Fruit fly (Drosophila melanogaster): ENCODE data around the gene Ir7f.
A peak's percentile ranks its signal among the peaks of the same experiment; 100 is the strongest.

Gene Ir7f

dm6 chrX:7920081-7920688, 36.4 kb upstream of the Ir7f start, which contains the start of the genes hdm and Ykt6 (continued):
- peak; percentile 82 for TF ChIP-seq Eip78C (GFP tag)
- TF ChIP-seq salr (GFP tag; optimal IDR thresholded peaks at IDR 0.05): no peak
- TF ChIP-seq CG8632 (GFP tag; optimal IDR thresholded peaks at IDR 0.05): no peak
- peak; percentile 80 for TF ChIP-seq esn (GFP tag; optimal IDR thresholded peaks at IDR 0.05)
- peak; percentile 45; the same call in 1 of the 2 replicates for TF ChIP-seq CG11294 (GFP tag; IDR thresholded peaks at IDR 0.05)
- no peak for TF ChIP-seq CG8119 (GFP tag; IDR thresholded peaks at IDR 0.05)
- TF ChIP-seq fkh (GFP tag; optimal IDR thresholded peaks at IDR 0.05): peak; percentile 77
- TF ChIP-seq CG9139 (GFP tag; optimal IDR thresholded peaks at IDR 0.05): no peak
- peak; percentile 55 for TF ChIP-seq net (GFP tag; optimal IDR thresholded peaks at IDR 0.05)
- no peak; the same call in 1 of the 3 replicates for TF ChIP-seq CG6163 (GFP tag; IDR thresholded peaks at IDR 0.05)
- peak; percentile 85 for TF ChIP-seq svp (GFP tag)
- TF ChIP-seq ss (GFP tag; optimal IDR thresholded peaks at IDR 0.05): no peak
- no peak for TF ChIP-seq Eip75B (GFP tag; optimal IDR thresholded peaks at IDR 0.05)
- no peak for TF ChIP-seq Hr4 (GFP tag; optimal IDR thresholded peaks at IDR 0.05)
- TF ChIP-seq CG7368 (GFP tag; optimal IDR thresholded peaks at IDR 0.05): peak; percentile 70
- peak; percentile 81 for TF ChIP-seq CG10631 (GFP tag; optimal IDR thresholded peaks at IDR 0.05)
- no peak for TF ChIP-seq Eip93F (GFP tag; optimal IDR thresholded peaks at IDR 0.05)
- TF ChIP-seq eg (GFP tag; IDR thresholded peaks at IDR 0.05): no peak; the same call in 2 of the 3 replicates
- no peak for TF ChIP-seq pdm3 (GFP tag; optimal IDR thresholded peaks at IDR 0.05)
- no peak for TF ChIP-seq CG6854 (GFP tag; optimal IDR thresholded peaks at IDR 0.05)
- no peak for TF ChIP-seq Met (GFP tag; optimal IDR thresholded peaks at IDR 0.05)
- peak; percentile 52; the same call in 1 of the 2 replicates for TF ChIP-seq CG15336 (GFP tag; IDR thresholded peaks at IDR 0.05)
- no peak for TF ChIP-seq vri (GFP tag; optimal IDR thresholded peaks at IDR 0.05)
- no peak for TF ChIP-seq CG3919 (GFP tag; optimal IDR thresholded peaks at IDR 0.05)

dm6 chrX:7911983-7912630, 28.3 kb upstream of the Ir7f start, which contains the start of gene snz:
snz (plus strand) TSS chrX:7912089.
- TF ChIP-seq dsx (GFP tag; optimal IDR thresholded peaks at IDR 0.05; ENCODE audit: poor library complexity, severe bottlenecking) (no peak), CG6276 (GFP tag; optimal IDR thresholded peaks at IDR 0.05) (no peak), CG16779 (tag; optimal IDR thresholded peaks at IDR 0.05) (no peak), Hr38 (GFP tag; optimal IDR thresholded peaks at IDR 0.05) (no peak), lz (GFP tag; optimal IDR thresholded peaks at IDR 0.05) (no peak), Ets96B (tag; optimal IDR thresholded peaks at IDR 0.05) (no peak), CG32006 (GFP tag; optimal IDR thresholded peaks at IDR 0.05) (no peak), CG6854 (GFP tag; optimal IDR thresholded peaks at IDR 0.05) (no peak), Eip78C (GFP tag) (peak; percentile 30), topi (GFP tag; optimal IDR thresholded peaks at IDR 0.05) (no peak), svp (GFP tag) (peak; percentile 61), CG4318 (GFP tag; optimal IDR thresholded peaks at IDR 0.05) (no peak), ss (GFP tag; optimal IDR thresholded peaks at IDR 0.05) (peak in 1 of 2 experiments; percentile 17), net (GFP tag; optimal IDR thresholded peaks at IDR 0.05) (no peak), Eip93F (GFP tag; optimal IDR thresholded peaks at IDR 0.05) (no peak), CG9139 (GFP tag; optimal IDR thresholded peaks at IDR 0.05) (peak; percentile 20), CG31627 (GFP tag; optimal IDR thresholded peaks at IDR 0.05) (no peak), CG6808 (GFP tag; optimal IDR thresholded peaks at IDR 0.05) (no peak), esn (GFP tag; optimal IDR thresholded peaks at IDR 0.05) (peak; percentile 10), CG7368 (GFP tag; optimal IDR thresholded peaks at IDR 0.05) (no peak), CG6792 (GFP tag; optimal IDR thresholded peaks at IDR 0.05) (no peak), OdsH (GFP tag; optimal IDR thresholded peaks at IDR 0.05) (no peak), achi (GFP tag; optimal IDR thresholded peaks at IDR 0.05) (peak; percentile 28), vri (GFP tag; optimal IDR thresholded peaks at IDR 0.05) (peak; percentile 0), cyc (GFP tag; optimal IDR thresholded peaks at IDR 0.05) (no peak)

Data from whole organism, prepupa.